Fruit fly (Drosophila melanogaster) whole organism, pupa: ENCODE results near the gene CG10809.

Experiments used
- CG4496 ChIP-seq: fragments of 200-800 bp; sonication (Bioruptor generic); IDR thresholded peaks from 3 replicates; pipeline ENCODE4 v1.3.6; 2022; ENCODE audit warnings: missing biosample characterization, missing genetic modification characterization
- Pif1B ChIP-seq: fragments of 200-800 bp; sonication (Bioruptor generic); optimal IDR thresholded peaks from 3 replicates; lab custom pipeline; 2016; ENCODE audit warnings: missing biosample characterization, missing genetic modification characterization

dm6 chr3L:9832125-9832524 lies 27.6 kb downstream of the CG10809 start:
- TF ChIP-seq CG4496 (GFP tag; lab: Robert Waterston, UW) = no peak
- TF ChIP-seq Pif1B (GFP tag; lab: Kevin White, UChicago) = no peak
